Fruit fly (Drosophila melanogaster): Measurements from ENCODE around the gene Dis3.

Dis3 gene

DNA sequence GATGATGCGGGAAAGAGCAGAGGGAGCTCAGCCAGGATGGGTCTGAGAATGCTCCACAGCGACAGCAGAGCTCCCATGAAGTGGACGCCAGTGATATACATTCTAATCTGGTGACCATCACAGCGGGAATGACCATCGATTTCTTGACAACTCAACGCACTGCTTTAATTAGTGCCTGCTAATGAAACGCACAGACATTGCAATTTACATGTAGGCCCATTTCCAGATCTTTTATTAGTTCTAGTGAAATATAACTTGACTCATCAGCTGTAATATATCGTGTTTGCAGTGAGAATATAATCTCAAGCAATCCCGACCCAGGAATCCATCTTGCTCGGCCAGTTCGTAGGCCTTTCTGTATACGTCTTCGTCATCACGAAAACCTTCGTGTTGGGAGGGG is 33.9 kb downstream of the Dis3 start, which contains the start of gene CG42811:
Gene CG42811 (minus strand): TSS at position 101 of the 400 bp plus-strand sequence.
- TF ChIP-seq Hnf4 (GFP tag; optimal IDR thresholded peaks at IDR 0.05), result no peak
- no peak for TF ChIP-seq Dfd (GFP tag; optimal IDR thresholded peaks at IDR 0.05)
- TF ChIP-seq jim (GFP tag; optimal IDR thresholded peaks at IDR 0.05), result no peak
- TF ChIP-seq fru (GFP tag; optimal IDR thresholded peaks at IDR 0.05), result no peak
- TF ChIP-seq br (GFP tag; optimal IDR thresholded peaks at IDR 0.05), result no peak
- no peak for TF ChIP-seq woc (GFP tag; optimal IDR thresholded peaks at IDR 0.05)
- no peak for TF ChIP-seq N (GFP tag; optimal IDR thresholded peaks at IDR 0.05)
- TF ChIP-seq Vsx2 (GFP tag; optimal IDR thresholded peaks at IDR 0.05; ENCODE audit: partially characterized antibody), result no peak
- TF ChIP-seq CG32264 (GFP tag; optimal IDR thresholded peaks at IDR 0.05), result no peak
- TF ChIP-seq Jra (GFP tag; optimal IDR thresholded peaks at IDR 0.05), result no peak
- no peak for TF ChIP-seq psq (GFP tag; optimal IDR thresholded peaks at IDR 0.05)
- no peak for TF ChIP-seq Mio (GFP tag; optimal IDR thresholded peaks at IDR 0.05)
- TF ChIP-seq rgr (GFP tag; optimal IDR thresholded peaks at IDR 0.05), result no peak

DNA sequence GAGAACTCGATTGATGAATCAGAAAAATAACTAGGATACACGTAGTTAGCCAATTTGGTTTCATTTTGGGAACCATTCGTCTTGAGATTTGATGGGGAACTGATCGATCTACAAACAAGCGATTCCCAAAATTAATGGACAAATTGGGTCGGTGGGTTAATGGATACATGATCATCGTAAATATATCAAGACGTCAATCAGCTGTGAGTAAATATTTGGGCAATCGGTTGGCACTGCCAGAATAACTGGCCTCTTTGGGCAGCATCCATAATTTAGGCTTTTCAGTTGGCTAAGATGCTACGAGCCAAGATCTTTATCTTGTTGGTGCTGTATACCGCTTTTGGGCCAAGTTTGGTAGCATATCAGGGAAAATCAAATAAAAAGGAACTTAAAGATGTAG is 34.8 kb downstream of the Dis3 start, which contains the start of the genes CG42812 and CG33341:
Gene CG42812 (minus strand): TSS at position 101 of the 400 bp plus-strand sequence.
Gene CG33341 (plus strand): TSS at position 295 of the 400 bp plus-strand sequence.
- TF ChIP-seq dsf (GFP tag; optimal IDR thresholded peaks at IDR 0.05; ENCODE audit: borderline replicate concordance) (no peak), Myc (optimal IDR thresholded peaks at IDR 0.05) (no peak), lola (GFP tag; optimal IDR thresholded peaks at IDR 0.05) (no peak), dmrt93B (GFP tag; optimal IDR thresholded peaks at IDR 0.05) (no peak), rgr (GFP tag; optimal IDR thresholded peaks at IDR 0.05) (no peak), Jra (GFP tag; optimal IDR thresholded peaks at IDR 0.05) (no peak)

DNA sequence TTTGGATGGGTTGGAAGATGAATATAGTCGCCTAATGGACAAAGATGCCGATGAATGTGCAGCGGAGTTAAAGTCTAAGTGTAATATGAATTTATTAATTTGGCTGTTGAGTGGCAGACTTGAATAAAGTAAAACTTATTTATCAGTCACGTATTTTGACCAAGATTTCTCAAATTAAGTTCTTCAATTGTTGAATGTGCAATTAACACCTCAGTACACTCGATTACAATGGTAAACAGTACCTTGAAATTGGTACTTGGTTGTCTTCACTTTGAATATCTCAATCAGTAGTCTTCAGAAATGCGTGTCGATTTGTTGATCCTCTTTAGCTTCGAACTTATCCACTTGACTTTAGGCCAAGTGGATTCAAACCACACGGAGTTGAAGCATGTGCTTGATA is 36.0 kb downstream of the Dis3 start, which contains the start of gene CG13614:
Gene CG13614 (plus strand): TSS at position 301 of the 400 bp plus-strand sequence.
- TF ChIP-seq fru (GFP tag; optimal IDR thresholded peaks at IDR 0.05), result no peak
- no peak for TF ChIP-seq dmrt93B (GFP tag; optimal IDR thresholded peaks at IDR 0.05)
- no peak for TF ChIP-seq br (GFP tag; optimal IDR thresholded peaks at IDR 0.05)
- no peak for TF ChIP-seq Myc (optimal IDR thresholded peaks at IDR 0.05)
- TF ChIP-seq dl (GFP tag; optimal IDR thresholded peaks at IDR 0.05; ENCODE audit: insufficient read depth in 1 of 2, partially characterized antibody in 2 of 2), result no peak
- TF ChIP-seq N (GFP tag; optimal IDR thresholded peaks at IDR 0.05), result no peak
- no peak for TF ChIP-seq sage (GFP tag; optimal IDR thresholded peaks at IDR 0.05)
- TF ChIP-seq woc (GFP tag; optimal IDR thresholded peaks at IDR 0.05), result no peak
- TF ChIP-seq pan (optimal IDR thresholded peaks at IDR 0.05), result no peak
- TF ChIP-seq Abd-B (GFP tag; optimal IDR thresholded peaks at IDR 0.05), result no peak
- TF ChIP-seq Dif (GFP tag; optimal IDR thresholded peaks at IDR 0.05; ENCODE audit: partially characterized antibody), result no peak
- TF ChIP-seq usp (GFP tag; optimal IDR thresholded peaks at IDR 0.05), result no peak
- no peak for TF ChIP-seq dsf (GFP tag; optimal IDR thresholded peaks at IDR 0.05; ENCODE audit: borderline replicate concordance)
- TF ChIP-seq foxo (GFP tag; optimal IDR thresholded peaks at IDR 0.05), result no peak
- TF ChIP-seq Mio (GFP tag; optimal IDR thresholded peaks at IDR 0.05), result no peak

DNA sequence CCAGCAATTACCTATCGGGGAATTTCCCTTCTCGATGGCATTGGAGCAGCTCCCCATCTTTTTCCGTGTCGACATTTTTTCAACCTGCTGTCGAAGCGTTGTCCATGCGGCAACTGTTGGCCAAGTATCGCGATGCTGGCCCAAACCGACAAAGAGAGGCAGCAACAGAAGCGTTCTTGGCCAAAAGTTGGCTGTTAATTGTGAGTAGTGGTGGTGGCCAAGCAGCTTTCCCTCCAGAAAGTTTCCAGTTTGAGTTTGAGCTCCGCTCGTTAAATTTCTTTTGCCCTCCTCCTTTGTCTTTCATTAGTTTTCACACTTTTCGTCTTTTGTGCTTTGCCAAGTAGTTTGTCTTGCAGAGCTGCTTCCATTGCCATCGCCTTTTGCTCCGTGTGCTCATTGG is 39.4 kb downstream of the Dis3 start, which contains the start of gene CG17782:
Gene CG17782 (minus strand): TSS at position 101 of the 400 bp plus-strand sequence.
- TF ChIP-seq psq (GFP tag; optimal IDR thresholded peaks at IDR 0.05) (no peak), Mio (GFP tag; optimal IDR thresholded peaks at IDR 0.05) (no peak), brk (GFP tag; optimal IDR thresholded peaks at IDR 0.05) (no peak), Vsx2 (GFP tag; optimal IDR thresholded peaks at IDR 0.05; ENCODE audit: partially characterized antibody) (no peak), Dfd (GFP tag; optimal IDR thresholded peaks at IDR 0.05) (no peak), lola (GFP tag; optimal IDR thresholded peaks at IDR 0.05) (no peak), CG32264 (GFP tag; optimal IDR thresholded peaks at IDR 0.05) (no peak), dmrt93B (GFP tag; optimal IDR thresholded peaks at IDR 0.05) (no peak), fru (GFP tag; optimal IDR thresholded peaks at IDR 0.05) (no peak), pan (optimal IDR thresholded peaks at IDR 0.05) (no peak), foxo (GFP tag; optimal IDR thresholded peaks at IDR 0.05) (no peak), h (GFP tag; optimal IDR thresholded peaks at IDR 0.05) (no peak), CrebA (GFP tag; optimal IDR thresholded peaks at IDR 0.05; ENCODE audit: borderline replicate concordance) (no peak), jim (GFP tag; optimal IDR thresholded peaks at IDR 0.05) (no peak), Sp1 (GFP tag; optimal IDR thresholded peaks at IDR 0.05) (no peak)

DNA sequence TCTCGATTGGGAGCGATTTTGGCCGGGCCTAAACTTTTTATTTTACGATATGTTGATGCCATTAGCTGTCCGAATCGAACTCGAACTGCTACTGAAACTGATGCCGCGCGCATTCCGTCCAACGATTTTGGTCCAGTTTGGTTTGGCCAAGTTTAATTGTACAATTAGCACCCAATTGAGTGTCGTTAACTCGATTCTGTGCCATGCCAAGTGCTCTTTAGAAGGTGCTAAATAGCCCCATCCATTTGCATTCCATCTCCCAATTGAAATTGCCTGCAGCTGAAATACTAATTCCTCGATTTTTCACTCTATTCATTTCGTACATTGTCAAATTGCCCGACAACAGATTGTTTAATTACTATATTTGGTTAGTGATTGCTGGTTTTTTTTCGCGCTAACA is 42.3 kb downstream of the Dis3 start, which contains the start of gene CG17781:
Gene CG17781 (minus strand): TSS at position 101 of the 400 bp plus-strand sequence.
- TF ChIP-seq fru (GFP tag; optimal IDR thresholded peaks at IDR 0.05), result no peak
- no peak for TF ChIP-seq OdsH (GFP tag; optimal IDR thresholded peaks at IDR 0.05)
- no peak for TF ChIP-seq Dif (GFP tag; optimal IDR thresholded peaks at IDR 0.05; ENCODE audit: partially characterized antibody)
- TF ChIP-seq Rel (GFP tag; optimal IDR thresholded peaks at IDR 0.05), result no peak
- no peak for TF ChIP-seq Rel (tag; optimal IDR thresholded peaks at IDR 0.05)
- no peak for TF ChIP-seq Myc (optimal IDR thresholded peaks at IDR 0.05)
- no peak for TF ChIP-seq dmrt93B (GFP tag; optimal IDR thresholded peaks at IDR 0.05)
- TF ChIP-seq brk (GFP tag; optimal IDR thresholded peaks at IDR 0.05), result no peak

Data from whole organism, wandering third instar larva.